Fruit fly (Drosophila melanogaster) whole organism, prepupa: Measurements from ENCODE around the gene CG16727.

ENCODE experiments used
- Blimp-1 ChIP-seq: fragments of 200-800 bp; sonication (Bioruptor generic); optimal IDR thresholded peaks from 3 replicates; lab custom pipeline; 2017; ENCODE audit warnings: missing biosample characterization, missing genetic modification characterization, mild to moderate bottlenecking, moderate library complexity, missing genetic modification reagents
- CG10631 ChIP-seq: fragments of 200-800 bp; sonication (Bioruptor generic); optimal IDR thresholded peaks from 2 replicates; lab custom pipeline; 2016; ENCODE audit warnings: missing biosample characterization, missing genetic modification characterization
- CG11294 ChIP-seq: fragments of 200-800 bp; sonication (Bioruptor generic); IDR thresholded peaks from 2 replicates; pipeline ENCODE4 v1.3.6; 2022; ENCODE audit warnings: missing biosample characterization, missing genetic modification characterization
- CG11902 ChIP-seq: fragments of 200-800 bp; sonication (Bioruptor generic); optimal IDR thresholded peaks from 3 replicates; lab custom pipeline; 2016; ENCODE audit warnings: missing biosample characterization, missing genetic modification characterization
- CG15336 ChIP-seq: fragments of 200-800 bp; sonication (Bioruptor generic); IDR thresholded peaks from 2 replicates; pipeline ENCODE4 v1.3.6; 2022; ENCODE audit warnings: missing biosample characterization, missing genetic modification characterization
- CG1621 ChIP-seq: fragments of 200-800 bp; sonication (Bioruptor generic); optimal IDR thresholded peaks from 3 replicates; lab custom pipeline; 2018; ENCODE audit warnings: missing biosample characterization, mild to moderate bottlenecking, missing genetic modification characterization
- CG3032 ChIP-seq: fragments of 200-800 bp; optimal IDR thresholded peaks from 2 replicates; lab custom pipeline; 2019; ENCODE audit warnings: missing biosample characterization, mild to moderate bottlenecking, missing genetic modification characterization, moderate library complexity
- CG31627 ChIP-seq: fragments of 200-800 bp; sonication (Bioruptor generic); optimal IDR thresholded peaks from 3 replicates; lab custom pipeline; 2016; ENCODE audit warnings: missing biosample characterization, missing genetic modification characterization
- CG32006 ChIP-seq: fragments of 200-800 bp; sonication (Bioruptor generic); optimal IDR thresholded peaks from 3 replicates; lab custom pipeline; 2017; ENCODE audit warnings: missing biosample characterization, mild to moderate bottlenecking, missing genetic modification characterization
- CG34406 ChIP-seq: fragments of 200-800 bp; sonication (Bioruptor generic); optimal IDR thresholded peaks from 3 replicates; lab custom pipeline; 2016; ENCODE audit warnings: missing biosample characterization, missing genetic modification characterization
- CG4318 ChIP-seq: fragments of 200-800 bp; sonication (Bioruptor generic); optimal IDR thresholded peaks from 3 replicates; lab custom pipeline; 2017; ENCODE audit warnings: missing biosample characterization, mild to moderate bottlenecking, missing genetic modification characterization
- CG6792 ChIP-seq: fragments of 200-800 bp; sonication (Bioruptor generic); optimal IDR thresholded peaks from 3 replicates; lab custom pipeline; 2016; ENCODE audit warnings: missing biosample characterization, missing genetic modification characterization
- CG6808 ChIP-seq: fragments of 200-800 bp; sonication (Bioruptor generic); optimal IDR thresholded peaks from 3 replicates; lab custom pipeline; 2017; ENCODE audit warnings: missing biosample characterization, missing genetic modification characterization, mild to moderate bottlenecking, moderate library complexity, missing genetic modification reagents
- CG7368 ChIP-seq: fragments of 200-800 bp; sonication (Bioruptor generic); optimal IDR thresholded peaks from 3 replicates; lab custom pipeline; 2016; ENCODE audit warnings: missing biosample characterization, missing genetic modification characterization
- CG8119 ChIP-seq: fragments of 200-800 bp; sonication (Bioruptor generic); IDR thresholded peaks from 3 replicates; pipeline ENCODE4 v1.3.6; 2022; ENCODE audit warnings: missing biosample characterization, missing genetic modification characterization
- CG8632 ChIP-seq: fragments of 200-800 bp; sonication (Bioruptor generic); optimal IDR thresholded peaks from 3 replicates; lab custom pipeline; 2016; ENCODE audit warnings: missing biosample characterization, missing genetic modification characterization
- CG9139 ChIP-seq: fragments of 200-800 bp; sonication (Bioruptor generic); optimal IDR thresholded peaks from 3 replicates; lab custom pipeline; 2017; ENCODE audit warnings: missing biosample characterization, mild to moderate bottlenecking, missing genetic modification characterization
- Eip75B ChIP-seq: fragments of 200-800 bp; sonication (Bioruptor generic); optimal IDR thresholded peaks from 3 replicates; lab custom pipeline; 2016; ENCODE audit warnings: missing biosample characterization, missing genetic modification characterization
- Eip93F ChIP-seq: fragments of 200-800 bp; sonication (Bioruptor generic); optimal IDR thresholded peaks from 2 replicates; lab custom pipeline; 2016; ENCODE audit warnings: missing biosample characterization, mild to moderate bottlenecking, missing genetic modification characterization
- Ets21C ChIP-seq: fragments of 200-800 bp; sonication (Bioruptor generic); optimal IDR thresholded peaks from 3 replicates; lab custom pipeline; 2016; ENCODE audit warnings: missing biosample characterization, missing genetic modification characterization
- Gug ChIP-seq: fragments of 200-800 bp; sonication (Bioruptor generic); IDR thresholded peaks from 2 replicates; pipeline ENCODE4 v1.3.6; 2022; ENCODE audit warnings: missing biosample characterization, missing genetic modification characterization
- Hr39 ChIP-seq: fragments of 200-800 bp; sonication (Bioruptor generic); optimal IDR thresholded peaks from 2 replicates; lab custom pipeline; 2016; ENCODE audit warnings: missing biosample characterization, missing genetic modification characterization
- Lpt ChIP-seq: fragments of 200-800 bp; sonication (Bioruptor generic); optimal IDR thresholded peaks from 3 replicates; lab custom pipeline; 2016; ENCODE audit warnings: missing biosample characterization, missing genetic modification characterization
- Met ChIP-seq: fragments of 200-800 bp; sonication (Bioruptor generic); optimal IDR thresholded peaks from 3 replicates; lab custom pipeline; 2016; ENCODE audit warnings: missing biosample characterization, missing genetic modification characterization
- Smox ChIP-seq: fragments of 200-800 bp; sonication (Bioruptor generic); optimal IDR thresholded peaks from 3 replicates; lab custom pipeline; 2016; ENCODE audit warnings: missing biosample characterization, missing genetic modification characterization
- Sox102F ChIP-seq: fragments of 200-800 bp; sonication (Bioruptor generic); optimal IDR thresholded peaks from 2 replicates; lab custom pipeline; 2016; ENCODE audit warnings: missing biosample characterization, mild to moderate bottlenecking, missing genetic modification characterization
- Sox15 ChIP-seq: fragments of 200-800 bp; sonication (Bioruptor generic); optimal IDR thresholded peaks from 3 replicates; lab custom pipeline; 2016; ENCODE audit warnings: missing biosample characterization, missing genetic modification characterization
- achi ChIP-seq: fragments of 200-800 bp; sonication (Bioruptor generic); optimal IDR thresholded peaks from 3 replicates; lab custom pipeline; 2016; ENCODE audit warnings: missing biosample characterization, missing genetic modification characterization
- acj6 ChIP-seq: fragments of 200-800 bp; sonication (Bioruptor generic); optimal IDR thresholded peaks from 3 replicates; lab custom pipeline; 2016; ENCODE audit warnings: missing biosample characterization, missing genetic modification characterization
- cyc ChIP-seq: fragments of 200-800 bp; sonication (Bioruptor generic); optimal IDR thresholded peaks from 3 replicates; lab custom pipeline; 2016; ENCODE audit warnings: missing biosample characterization, missing genetic modification characterization
- dac ChIP-seq: fragments of 200-800 bp; sonication (Bioruptor generic); optimal IDR thresholded peaks from 2 replicates; lab custom pipeline; 2017; ENCODE audit warnings: missing biosample characterization, mild to moderate bottlenecking, missing genetic modification characterization
- dsx ChIP-seq: fragments of 200-800 bp; optimal IDR thresholded peaks from 3 replicates; lab custom pipeline; 2019; ENCODE audit warnings: missing biosample characterization, mild to moderate bottlenecking, missing genetic modification characterization, moderate library complexity; ENCODE audit not compliant: poor library complexity, severe bottlenecking
- eg ChIP-seq: fragments of 200-800 bp; sonication (Bioruptor generic); IDR thresholded peaks from 3 replicates; pipeline ENCODE4 v1.3.6; 2022; ENCODE audit warnings: missing biosample characterization, missing genetic modification characterization
- esn ChIP-seq: fragments of 200-800 bp; sonication (Bioruptor generic); optimal IDR thresholded peaks from 2 replicates; lab custom pipeline; 2016; ENCODE audit warnings: missing biosample characterization, mild to moderate bottlenecking, missing genetic modification characterization, moderate library complexity
- fd59A ChIP-seq: fragments of 200-800 bp; sonication (Bioruptor generic); optimal IDR thresholded peaks from 2 replicates; lab custom pipeline; 2017; ENCODE audit warnings: missing biosample characterization, mild to moderate bottlenecking, missing genetic modification characterization, missing genetic modification reagents
- lz ChIP-seq: fragments of 200-800 bp; sonication (Bioruptor generic); optimal IDR thresholded peaks from 3 replicates; lab custom pipeline; 2016; ENCODE audit warnings: missing biosample characterization, missing genetic modification characterization
- net ChIP-seq: fragments of 200-800 bp; sonication (Bioruptor generic); optimal IDR thresholded peaks from 3 replicates; lab custom pipeline; 2016; ENCODE audit warnings: missing biosample characterization, missing genetic modification characterization
- salr ChIP-seq, 2 experiments: fragments of 200-800 bp; sonication (Bioruptor generic); optimal IDR thresholded peaks; 3 replicates each; lab custom pipeline; 2016 to 2018; ENCODE audit warnings: missing biosample characterization in 2 of 2, missing genetic modification characterization in 2 of 2, mild to moderate bottlenecking in 1 of 2
- spab ChIP-seq: fragments of 200-800 bp; sonication (Bioruptor generic); optimal IDR thresholded peaks from 2 replicates; lab custom pipeline; 2017; ENCODE audit warnings: missing biosample characterization, mild to moderate bottlenecking, missing genetic modification characterization, missing genetic modification reagents
- ss ChIP-seq, 2 experiments: fragments of 200-800 bp; sonication (Bioruptor generic); optimal IDR thresholded peaks; 2 replicates in 1 of 2; 3 replicates in 1 of 2; lab custom pipeline; 2017 to 2018; ENCODE audit warnings: mild to moderate bottlenecking in 2 of 2, missing biosample characterization in 2 of 2, missing genetic modification characterization in 2 of 2, moderate library complexity in 1 of 2
- svp ChIP-seq: fragments of 200-800 bp; sonication (Bioruptor generic); peaks from one replicate; lab custom pipeline; 2016; ENCODE audit warnings: missing biosample characterization, missing genetic modification characterization
- topi ChIP-seq: fragments of 200-800 bp; sonication (Bioruptor generic); optimal IDR thresholded peaks from 3 replicates; lab custom pipeline; 2016; ENCODE audit warnings: missing biosample characterization, missing genetic modification characterization
- vri ChIP-seq: fragments of 200-800 bp; sonication (Bioruptor generic); optimal IDR thresholded peaks from 3 replicates; lab custom pipeline; 2016; ENCODE audit warnings: missing biosample characterization, mild to moderate bottlenecking, missing genetic modification characterization

The CG16727 gene

dm6 chr3R:19641498-19642065, 28.4 kb downstream of the CG16727 start (continued):
- TF ChIP-seq lz (GFP tag; lab: Kevin White, UChicago) (peak; percentile 71), fd59A (peak; percentile 46), Smox (GFP tag; lab: Kevin White, UChicago) (peak; percentile 77), cyc (peak; percentile 71), CG31627 (GFP tag; lab: Kevin White, UChicago) (peak; percentile 62), CG9139 (GFP tag; lab: Kevin White, UChicago) (peak; percentile 47), Met (GFP tag; lab: Kevin White, UChicago) (peak; percentile 79), CG32006 (peak; percentile 82), CG11294 (GFP tag; lab: Robert Waterston, UW) (peak; percentile 78), CG34406 (GFP tag; lab: Kevin White, UChicago) (peak; percentile 82), CG10631 (GFP tag; lab: Kevin White, UChicago) (peak; percentile 80), salr (GFP tag; optimal IDR thresholded peaks at IDR 0.05; lab: Kevin White, UChicago) (peak in 1 of 2 experiments; percentile 80), vri (GFP tag; lab: Kevin White, UChicago) (peak; percentile 79), CG8119 (GFP tag; lab: Robert Waterston, UW) (peak; percentile 90), spab (GFP tag; lab: Kevin White, UChicago) (peak; percentile 54), svp (peak; percentile 86), CG7368 (GFP tag; lab: Kevin White, UChicago) (peak; percentile 70), Ets21C (GFP tag; lab: Kevin White, UChicago) (peak; percentile 46), Eip75B (GFP tag; lab: Kevin White, UChicago) (peak; percentile 79), CG15336 (GFP tag; lab: Robert Waterston, UW) (peak; percentile 95), Hr39 (GFP tag; lab: Kevin White, UChicago) (peak; percentile 35), CG1621 (tag; lab: Kevin White, UChicago) (peak; percentile 59), achi (GFP tag; lab: Kevin White, UChicago) (peak; percentile 76), Blimp-1 (GFP tag; lab: Kevin White, UChicago) (peak; percentile 61), CG6792 (GFP tag; lab: Kevin White, UChicago) (peak; percentile 73), net (GFP tag; lab: Kevin White, UChicago) (peak; percentile 78), CG3032 (tag; lab: Kevin White, UChicago) (peak; percentile 74), Gug (GFP tag; lab: Robert Waterston, UW) (peak; percentile 90), CG4318 (GFP tag; lab: Kevin White, UChicago) (peak; percentile 68), eg (GFP tag; lab: Robert Waterston, UW) (peak; percentile 96)

dm6 chr3R:19642092-19642892, 29.1 kb downstream of the CG16727 start, which contains the start of gene subdued:
subdued (minus strand) TSS chr3R:19642722.
- TF ChIP-seq Eip75B (GFP tag; lab: Kevin White, UChicago) (peak; percentile 5), svp (peak; percentile 46), dac (GFP tag; lab: Kevin White, UChicago) (no peak), CG8632 (GFP tag; lab: Kevin White, UChicago) (no peak), ss (GFP tag; optimal IDR thresholded peaks at IDR 0.05; lab: Kevin White, UChicago) (no peak), CG10631 (GFP tag; lab: Kevin White, UChicago) (no peak), Ets21C (GFP tag; lab: Kevin White, UChicago) (no peak), lz (GFP tag; lab: Kevin White, UChicago) (no peak), CG15336 (GFP tag; lab: Robert Waterston, UW) (peak; percentile 25; the same call in 1 of the 2 replicates), salr (GFP tag; optimal IDR thresholded peaks at IDR 0.05; lab: Kevin White, UChicago) (no peak), achi (GFP tag; lab: Kevin White, UChicago) (no peak), CG6808 (GFP tag; lab: Kevin White, UChicago) (no peak), Eip93F (GFP tag; lab: Kevin White, UChicago) (peak; percentile 51), Met (GFP tag; lab: Kevin White, UChicago) (no peak), fd59A (no peak), acj6 (GFP tag; lab: Kevin White, UChicago) (no peak), esn (GFP tag; lab: Kevin White, UChicago) (no peak), vri (GFP tag; lab: Kevin White, UChicago) (no peak), cyc (no peak), Gug (GFP tag; lab: Robert Waterston, UW) (no peak), spab (GFP tag; lab: Kevin White, UChicago) (no peak), CG11902 (GFP tag; lab: Kevin White, UChicago) (no peak), topi (GFP tag; lab: Kevin White, UChicago) (no peak), CG32006 (no peak), dsx (GFP tag; lab: Kevin White, UChicago) (peak; percentile 68), Lpt (GFP tag; lab: Kevin White, UChicago) (no peak), CG8119 (GFP tag; lab: Robert Waterston, UW) (no peak), Sox15 (GFP tag; lab: Kevin White, UChicago) (no peak), Sox102F (no peak), CG11294 (GFP tag; lab: Robert Waterston, UW) (no peak), Hr39 (GFP tag; lab: Kevin White, UChicago) (no peak), Smox (GFP tag; lab: Kevin White, UChicago) (peak; percentile 25), CG1621 (tag; lab: Kevin White, UChicago) (no peak)
